Fruit fly (Drosophila melanogaster) whole organism, prepupa: ENCODE data around the gene zormin.

Experiments
- Blimp-1 ChIP-seq: fragments of 200-800 bp; sonication (Bioruptor generic); optimal IDR thresholded peaks from 3 replicates; lab custom pipeline; 2017; ENCODE audit warnings: missing biosample characterization, missing genetic modification characterization, mild to moderate bottlenecking, moderate library complexity, missing genetic modification reagents
- CG10631 ChIP-seq: fragments of 200-800 bp; sonication (Bioruptor generic); optimal IDR thresholded peaks from 2 replicates; lab custom pipeline; 2016; ENCODE audit warnings: missing biosample characterization, missing genetic modification characterization
- CG10669 ChIP-seq: fragments of 200-800 bp; sonication (Bioruptor generic); optimal IDR thresholded peaks from 3 replicates; lab custom pipeline; 2018; ENCODE audit warnings: missing biosample characterization, mild to moderate bottlenecking, missing genetic modification characterization, moderate library complexity
- CG11294 ChIP-seq: fragments of 200-800 bp; sonication (Bioruptor generic); IDR thresholded peaks from 2 replicates; pipeline ENCODE4 v1.3.6; 2022; ENCODE audit warnings: missing biosample characterization, missing genetic modification characterization
- CG11762 ChIP-seq: fragments of 200-800 bp; sonication (Bioruptor generic); optimal IDR thresholded peaks from 3 replicates; lab custom pipeline; 2016; ENCODE audit warnings: missing biosample characterization, missing genetic modification characterization; ENCODE audit not compliant: insufficient read depth
- CG15336 ChIP-seq: fragments of 200-800 bp; sonication (Bioruptor generic); IDR thresholded peaks from 2 replicates; pipeline ENCODE4 v1.3.6; 2022; ENCODE audit warnings: missing biosample characterization, missing genetic modification characterization
- CG16779 ChIP-seq: fragments of 200-800 bp; sonication (Bioruptor generic); optimal IDR thresholded peaks from 3 replicates; lab custom pipeline; 2017; ENCODE audit warnings: missing biosample characterization, mild to moderate bottlenecking, missing genetic modification characterization
- CG3032 ChIP-seq: fragments of 200-800 bp; optimal IDR thresholded peaks from 2 replicates; lab custom pipeline; 2019; ENCODE audit warnings: missing biosample characterization, mild to moderate bottlenecking, missing genetic modification characterization, moderate library complexity
- CG31627 ChIP-seq: fragments of 200-800 bp; sonication (Bioruptor generic); optimal IDR thresholded peaks from 3 replicates; lab custom pipeline; 2016; ENCODE audit warnings: missing biosample characterization, missing genetic modification characterization
- CG32006 ChIP-seq: fragments of 200-800 bp; sonication (Bioruptor generic); optimal IDR thresholded peaks from 3 replicates; lab custom pipeline; 2017; ENCODE audit warnings: missing biosample characterization, mild to moderate bottlenecking, missing genetic modification characterization
- CG3919 ChIP-seq: fragments of 200-800 bp; sonication (Bioruptor generic); optimal IDR thresholded peaks from 3 replicates; lab custom pipeline; 2016; ENCODE audit warnings: missing biosample characterization, missing genetic modification characterization
- CG4318 ChIP-seq: fragments of 200-800 bp; sonication (Bioruptor generic); optimal IDR thresholded peaks from 3 replicates; lab custom pipeline; 2017; ENCODE audit warnings: missing biosample characterization, mild to moderate bottlenecking, missing genetic modification characterization
- CG6163 ChIP-seq: fragments of 200-800 bp; sonication (Bioruptor generic); IDR thresholded peaks from 3 replicates; pipeline ENCODE4 v1.3.6; 2022; ENCODE audit warnings: missing biosample characterization, missing genetic modification characterization
- CG6276 ChIP-seq: fragments of 200-800 bp; sonication (Bioruptor generic); optimal IDR thresholded peaks from 2 replicates; lab custom pipeline; 2017; ENCODE audit warnings: missing biosample characterization, mild to moderate bottlenecking, missing genetic modification characterization
- CG6808 ChIP-seq: fragments of 200-800 bp; sonication (Bioruptor generic); optimal IDR thresholded peaks from 3 replicates; lab custom pipeline; 2017; ENCODE audit warnings: missing biosample characterization, missing genetic modification characterization, mild to moderate bottlenecking, moderate library complexity, missing genetic modification reagents
- CG7368 ChIP-seq: fragments of 200-800 bp; sonication (Bioruptor generic); optimal IDR thresholded peaks from 3 replicates; lab custom pipeline; 2016; ENCODE audit warnings: missing biosample characterization, missing genetic modification characterization
- CG8119 ChIP-seq: fragments of 200-800 bp; sonication (Bioruptor generic); IDR thresholded peaks from 3 replicates; pipeline ENCODE4 v1.3.6; 2022; ENCODE audit warnings: missing biosample characterization, missing genetic modification characterization
- CG8319 ChIP-seq: fragments of 200-800 bp; sonication (Bioruptor generic); optimal IDR thresholded peaks from 3 replicates; lab custom pipeline; 2016; ENCODE audit warnings: missing biosample characterization, missing genetic modification characterization
- CG8632 ChIP-seq: fragments of 200-800 bp; sonication (Bioruptor generic); optimal IDR thresholded peaks from 3 replicates; lab custom pipeline; 2016; ENCODE audit warnings: missing biosample characterization, missing genetic modification characterization
- Eip75B ChIP-seq: fragments of 200-800 bp; sonication (Bioruptor generic); optimal IDR thresholded peaks from 3 replicates; lab custom pipeline; 2016; ENCODE audit warnings: missing biosample characterization, missing genetic modification characterization
- Eip78C ChIP-seq: fragments of 200-800 bp; sonication (Bioruptor generic); peaks from one replicate; lab custom pipeline; 2016; ENCODE audit warnings: missing biosample characterization, missing genetic modification characterization
- Eip93F ChIP-seq: fragments of 200-800 bp; sonication (Bioruptor generic); optimal IDR thresholded peaks from 2 replicates; lab custom pipeline; 2016; ENCODE audit warnings: missing biosample characterization, mild to moderate bottlenecking, missing genetic modification characterization
- Ets96B ChIP-seq: fragments of 200-800 bp; optimal IDR thresholded peaks from 2 replicates; lab custom pipeline; 2019; ENCODE audit warnings: missing biosample characterization, mild to moderate bottlenecking, missing genetic modification characterization, moderate library complexity
- Gug ChIP-seq: fragments of 200-800 bp; sonication (Bioruptor generic); IDR thresholded peaks from 2 replicates; pipeline ENCODE4 v1.3.6; 2022; ENCODE audit warnings: missing biosample characterization, missing genetic modification characterization
- Hr39 ChIP-seq: fragments of 200-800 bp; sonication (Bioruptor generic); optimal IDR thresholded peaks from 2 replicates; lab custom pipeline; 2016; ENCODE audit warnings: missing biosample characterization, missing genetic modification characterization
- Hr4 ChIP-seq: fragments of 200-800 bp; sonication (Bioruptor generic); optimal IDR thresholded peaks from 3 replicates; lab custom pipeline; 2016; ENCODE audit warnings: missing biosample characterization, missing genetic modification characterization
- Lpt ChIP-seq: fragments of 200-800 bp; sonication (Bioruptor generic); optimal IDR thresholded peaks from 3 replicates; lab custom pipeline; 2016; ENCODE audit warnings: missing biosample characterization, missing genetic modification characterization
- Met ChIP-seq: fragments of 200-800 bp; sonication (Bioruptor generic); optimal IDR thresholded peaks from 3 replicates; lab custom pipeline; 2016; ENCODE audit warnings: missing biosample characterization, missing genetic modification characterization
- Smox ChIP-seq: fragments of 200-800 bp; sonication (Bioruptor generic); optimal IDR thresholded peaks from 3 replicates; lab custom pipeline; 2016; ENCODE audit warnings: missing biosample characterization, missing genetic modification characterization
- Sox102F ChIP-seq: fragments of 200-800 bp; sonication (Bioruptor generic); optimal IDR thresholded peaks from 2 replicates; lab custom pipeline; 2016; ENCODE audit warnings: missing biosample characterization, mild to moderate bottlenecking, missing genetic modification characterization
- Sox14 ChIP-seq: fragments of 200-800 bp; sonication (Bioruptor generic); optimal IDR thresholded peaks from 3 replicates; lab custom pipeline; 2016; ENCODE audit warnings: missing biosample characterization, missing genetic modification characterization
- Sox15 ChIP-seq: fragments of 200-800 bp; sonication (Bioruptor generic); optimal IDR thresholded peaks from 3 replicates; lab custom pipeline; 2016; ENCODE audit warnings: missing biosample characterization, missing genetic modification characterization
- achi ChIP-seq: fragments of 200-800 bp; sonication (Bioruptor generic); optimal IDR thresholded peaks from 3 replicates; lab custom pipeline; 2016; ENCODE audit warnings: missing biosample characterization, missing genetic modification characterization
- cyc ChIP-seq: fragments of 200-800 bp; sonication (Bioruptor generic); optimal IDR thresholded peaks from 3 replicates; lab custom pipeline; 2016; ENCODE audit warnings: missing biosample characterization, missing genetic modification characterization
- dac ChIP-seq: fragments of 200-800 bp; sonication (Bioruptor generic); optimal IDR thresholded peaks from 2 replicates; lab custom pipeline; 2017; ENCODE audit warnings: missing biosample characterization, mild to moderate bottlenecking, missing genetic modification characterization
- dsx ChIP-seq: fragments of 200-800 bp; optimal IDR thresholded peaks from 3 replicates; lab custom pipeline; 2019; ENCODE audit warnings: missing biosample characterization, mild to moderate bottlenecking, missing genetic modification characterization, moderate library complexity; ENCODE audit not compliant: poor library complexity, severe bottlenecking
- eg ChIP-seq: fragments of 200-800 bp; sonication (Bioruptor generic); IDR thresholded peaks from 3 replicates; pipeline ENCODE4 v1.3.6; 2022; ENCODE audit warnings: missing biosample characterization, missing genetic modification characterization
- esn ChIP-seq: fragments of 200-800 bp; sonication (Bioruptor generic); optimal IDR thresholded peaks from 2 replicates; lab custom pipeline; 2016; ENCODE audit warnings: missing biosample characterization, mild to moderate bottlenecking, missing genetic modification characterization, moderate library complexity
- fd59A ChIP-seq: fragments of 200-800 bp; sonication (Bioruptor generic); optimal IDR thresholded peaks from 2 replicates; lab custom pipeline; 2017; ENCODE audit warnings: missing biosample characterization, mild to moderate bottlenecking, missing genetic modification characterization, missing genetic modification reagents
- fd85E ChIP-seq: fragments of 200-800 bp; sonication (Bioruptor generic); optimal IDR thresholded peaks from 3 replicates; lab custom pipeline; 2016; ENCODE audit warnings: missing biosample characterization, missing genetic modification characterization
- fkh ChIP-seq: fragments of 200-800 bp; sonication (Bioruptor generic); optimal IDR thresholded peaks from 3 replicates; lab custom pipeline; 2017; ENCODE audit warnings: missing biosample characterization, mild to moderate bottlenecking, missing genetic modification characterization, moderate library complexity
- lz ChIP-seq: fragments of 200-800 bp; sonication (Bioruptor generic); optimal IDR thresholded peaks from 3 replicates; lab custom pipeline; 2016; ENCODE audit warnings: missing biosample characterization, missing genetic modification characterization
- salr ChIP-seq, 2 experiments: fragments of 200-800 bp; sonication (Bioruptor generic); optimal IDR thresholded peaks; 3 replicates each; lab custom pipeline; 2016 to 2018; ENCODE audit warnings: missing biosample characterization in 2 of 2, missing genetic modification characterization in 2 of 2, mild to moderate bottlenecking in 1 of 2
- spab ChIP-seq: fragments of 200-800 bp; sonication (Bioruptor generic); optimal IDR thresholded peaks from 2 replicates; lab custom pipeline; 2017; ENCODE audit warnings: missing biosample characterization, mild to moderate bottlenecking, missing genetic modification characterization, missing genetic modification reagents
- ss ChIP-seq, 2 experiments: fragments of 200-800 bp; sonication (Bioruptor generic); optimal IDR thresholded peaks; 2 replicates in 1 of 2; 3 replicates in 1 of 2; lab custom pipeline; 2017 to 2018; ENCODE audit warnings: mild to moderate bottlenecking in 2 of 2, missing biosample characterization in 2 of 2, missing genetic modification characterization in 2 of 2, moderate library complexity in 1 of 2
- svp ChIP-seq: fragments of 200-800 bp; sonication (Bioruptor generic); peaks from one replicate; lab custom pipeline; 2016; ENCODE audit warnings: missing biosample characterization, missing genetic modification characterization
- topi ChIP-seq: fragments of 200-800 bp; sonication (Bioruptor generic); optimal IDR thresholded peaks from 3 replicates; lab custom pipeline; 2016; ENCODE audit warnings: missing biosample characterization, missing genetic modification characterization
- vri ChIP-seq: fragments of 200-800 bp; sonication (Bioruptor generic); optimal IDR thresholded peaks from 3 replicates; lab custom pipeline; 2016; ENCODE audit warnings: missing biosample characterization, mild to moderate bottlenecking, missing genetic modification characterization

The zormin gene

dm6 chr3L:2118054-2118453, 33.4 kb downstream of the zormin start:
- TF ChIP-seq CG4318 (GFP tag; lab: Kevin White, UChicago) (peak; percentile 20), Sox102F (GFP tag; lab: Kevin White, UChicago) (no peak), Eip75B (GFP tag; lab: Kevin White, UChicago) (peak; percentile 5), CG10631 (GFP tag; lab: Kevin White, UChicago) (peak; percentile 45), fd59A (no peak), CG11294 (GFP tag; lab: Robert Waterston, UW) (0 out of 2 replicates have a peak, but pooled peaks have one; percentile 12), CG15336 (GFP tag; lab: Robert Waterston, UW) (0 out of 2 replicates have a peak, but pooled peaks have one; percentile 9), Eip78C (peak; percentile 86), CG8119 (peak; percentile 41; the same call in 2 of the 3 replicates), esn (GFP tag; lab: Kevin White, UChicago) (peak; percentile 4), dac (GFP tag; lab: Kevin White, UChicago) (no peak), lz (GFP tag; lab: Kevin White, UChicago) (no peak), CG3032 (peak; percentile 36), Smox (GFP tag; lab: Kevin White, UChicago) (no peak), Gug (GFP tag; lab: Robert Waterston, UW) (no peak), CG32006 (GFP tag; lab: Kevin White, UChicago) (peak; percentile 56), svp (GFP tag; lab: Kevin White, UChicago) (peak; percentile 46), ss (GFP tag; optimal IDR thresholded peaks at IDR 0.05; lab: Kevin White, UChicago) (peak in 1 of 2 experiments; percentile 5), vri (GFP tag; lab: Kevin White, UChicago) (no peak), CG7368 (GFP tag; lab: Kevin White, UChicago) (no peak), salr (GFP tag; optimal IDR thresholded peaks at IDR 0.05; lab: Kevin White, UChicago) (peak; percentile 3 to 19), CG11762 (GFP tag; lab: Kevin White, UChicago) (no peak), CG8632 (peak; percentile 3), CG10669 (peak; percentile 21), Sox14 (peak; percentile 26), CG6276 (GFP tag; lab: Kevin White, UChicago) (no peak), Hr4 (GFP tag; lab: Kevin White, UChicago) (peak; percentile 20), Lpt (no peak), cyc (no peak), CG6163 (GFP tag; lab: Robert Waterston, UW) (no peak), Met (GFP tag; lab: Kevin White, UChicago) (peak; percentile 34), dsx (GFP tag; lab: Kevin White, UChicago) (peak; percentile 52), spab (GFP tag; lab: Kevin White, UChicago) (peak; percentile 6), CG16779 (no peak), Ets96B (tag; lab: Kevin White, UChicago) (peak; percentile 17), eg (GFP tag; lab: Robert Waterston, UW) (0 out of 3 replicates have a peak, but pooled peaks have one; percentile 40)
- TF ChIP-seq, all 60 proteins: peak for 22

dm6 chr3L:2117046-2117445, 34.5 kb downstream of the zormin start:
- TF ChIP-seq fd85E (GFP tag; lab: Kevin White, UChicago) = no peak
- TF ChIP-seq Sox15 (GFP tag; lab: Kevin White, UChicago) = no peak
- peak; percentile 32 for TF ChIP-seq Hr39 (GFP tag; lab: Kevin White, UChicago)
- TF ChIP-seq CG3919 (GFP tag; lab: Kevin White, UChicago) = peak; percentile 88
- no peak for TF ChIP-seq Eip93F (GFP tag; lab: Kevin White, UChicago)
- peak; percentile 26 for TF ChIP-seq dac (GFP tag; lab: Kevin White, UChicago)
- TF ChIP-seq Met (GFP tag; lab: Kevin White, UChicago) = peak; percentile 10
- no peak for TF ChIP-seq CG31627 (GFP tag; lab: Kevin White, UChicago)
- peak; percentile 41 for TF ChIP-seq fd59A
- peak; percentile 63 for TF ChIP-seq topi (GFP tag; lab: Kevin White, UChicago)
- TF ChIP-seq achi (GFP tag; lab: Kevin White, UChicago) = peak; percentile 86
- TF ChIP-seq CG8632 = no peak
- TF ChIP-seq CG6808 (GFP tag; lab: Kevin White, UChicago) = peak; percentile 76
- peak; percentile 83 for TF ChIP-seq CG8119
- TF ChIP-seq CG6276 (GFP tag; lab: Kevin White, UChicago) = peak; percentile 87
- TF ChIP-seq CG11294 (GFP tag; lab: Robert Waterston, UW) = peak; percentile 56; the same call in 1 of the 2 replicates
- peak; percentile 45 for TF ChIP-seq dsx (GFP tag; lab: Kevin White, UChicago)
- TF ChIP-seq fkh = no peak
- peak; percentile 65 for TF ChIP-seq CG8319 (GFP tag; lab: Kevin White, UChicago)
- TF ChIP-seq svp (GFP tag; lab: Kevin White, UChicago) = peak; percentile 79
- peak; percentile 89 for TF ChIP-seq CG15336 (GFP tag; lab: Robert Waterston, UW)
- peak; percentile 84 for TF ChIP-seq Ets96B (tag; lab: Kevin White, UChicago)
- TF ChIP-seq Blimp-1 (GFP tag; lab: Kevin White, UChicago) = no peak
- TF ChIP-seq Gug (GFP tag; lab: Robert Waterston, UW) = peak; percentile 91
- TF ChIP-seq CG4318 (GFP tag; lab: Kevin White, UChicago) = peak; percentile 58
- TF ChIP-seq CG6163 (GFP tag; lab: Robert Waterston, UW) = peak; percentile 94
- peak; percentile 62 to 63 for TF ChIP-seq ss (GFP tag; optimal IDR thresholded peaks at IDR 0.05; lab: Kevin White, UChicago)
